Worm (Caenorhabditis elegans) whole organism, young adult: ENCODE results near the gene skr-14.

Experiments
- C06A6.2 ChIP-seq: fragments of 200-800 bp; sonication (Bioruptor generic); conservative IDR thresholded peaks from 2 replicates; pipeline ENCODE4 v1.3.6; 2022; ENCODE audit warnings: missing genetic modification characterization, missing compliant biosample characterization
- F33H1.4 ChIP-seq: fragments of 200-800 bp; sonication (Bioruptor generic); IDR thresholded peaks from 2 replicates; pipeline ENCODE4 v1.3.6; 2022; ENCODE audit warnings: missing genetic modification reagents, missing genetic modification characterization, missing compliant biosample characterization
- F37B4.10 ChIP-seq: fragments of 200-800 bp; sonication (Bioruptor generic); IDR thresholded peaks from 2 replicates; pipeline ENCODE4 v1.3.6; 2022; ENCODE audit warnings: missing genetic modification characterization, missing compliant biosample characterization
- T07F8.4 ChIP-seq: sonication (generic microtip); optimal IDR thresholded peaks from 2 replicates; lab custom pipeline; 2016; ENCODE audit warnings: mild to moderate bottlenecking, missing genetic modification characterization, moderate library complexity, missing compliant biosample characterization
- ZK185.1 ChIP-seq: sonication (generic microtip); optimal IDR thresholded peaks from 2 replicates; lab custom pipeline; 2016; ENCODE audit warnings: mild to moderate bottlenecking, missing genetic modification characterization, missing compliant biosample characterization; ENCODE audit not compliant: poor library complexity, severe bottlenecking
- akir-1 ChIP-seq: fragments of 200-800 bp; sonication (Bioruptor generic); optimal IDR thresholded peaks from 2 replicates; lab custom pipeline; 2018; ENCODE audit warnings: mild to moderate bottlenecking, missing genetic modification characterization, moderate library complexity, missing compliant biosample characterization
- ama-1 ChIP-seq, 3 experiments: fragments of 150-350 bp in 1 of 3; sonication (generic microtip) in 2 of 3; optimal IDR thresholded peaks; 2 replicates each; lab custom pipeline; 2014 to 2018; ENCODE audit warnings: missing biosample characterization in 2 of 3, missing genetic modification characterization in 2 of 3, missing genetic modification reagents in 2 of 3
- attf-3 ChIP-seq: fragments of 200-800 bp; sonication (Bioruptor generic); conservative IDR thresholded peaks from 2 replicates; pipeline ENCODE4 v1.3.6; 2022; ENCODE audit warnings: missing genetic modification reagents, missing genetic modification characterization, missing compliant biosample characterization
- cebp-2 ChIP-seq: fragments of 200-800 bp; sonication (Bioruptor generic); IDR thresholded peaks from 2 replicates; pipeline ENCODE4 v1.3.6; 2022; ENCODE audit warnings: missing genetic modification characterization, missing compliant biosample characterization
- ceh-58 ChIP-seq: fragments of 200-800 bp; sonication (Bioruptor generic); IDR thresholded peaks from 2 replicates; pipeline ENCODE4 v1.3.6; 2022; ENCODE audit warnings: missing genetic modification characterization, missing compliant biosample characterization
- ceh-79 ChIP-seq: sonication (generic microtip); optimal IDR thresholded peaks from 2 replicates; lab custom pipeline; 2017; ENCODE audit warnings: mild to moderate bottlenecking, missing genetic modification characterization, missing compliant biosample characterization
- egl-18 ChIP-seq: fragments of 200-800 bp; sonication (Bioruptor generic); IDR thresholded peaks from 2 replicates; pipeline ENCODE4 v1.3.6; 2022; ENCODE audit warnings: missing genetic modification reagents, missing genetic modification characterization, missing compliant biosample characterization
- egrh-3 ChIP-seq: fragments of 200-800 bp; sonication (Bioruptor generic); IDR thresholded peaks from 2 replicates; pipeline ENCODE4 v1.3.6; 2022; ENCODE audit warnings: missing genetic modification reagents, missing genetic modification characterization, missing compliant biosample characterization
- ekl-4 ChIP-seq: fragments of 200-800 bp; sonication (Bioruptor generic); IDR thresholded peaks from 2 replicates; pipeline ENCODE4 v1.3.6; 2022; ENCODE audit warnings: missing genetic modification reagents, missing genetic modification characterization, missing compliant biosample characterization
- fkh-3 ChIP-seq: sonication (generic microtip); optimal IDR thresholded peaks from 2 replicates; lab custom pipeline; 2016; ENCODE audit warnings: mild to moderate bottlenecking, missing genetic modification characterization, missing compliant biosample characterization
- hlh-12 ChIP-seq: sonication (generic microtip); optimal IDR thresholded peaks from 2 replicates; lab custom pipeline; 2016; ENCODE audit warnings: missing genetic modification characterization, missing compliant biosample characterization
- hmg-20 ChIP-seq: fragments of 200-800 bp; sonication (Bioruptor generic); IDR thresholded peaks from 2 replicates; pipeline ENCODE4 v1.3.6; 2022; ENCODE audit warnings: missing genetic modification reagents, missing genetic modification characterization, missing compliant biosample characterization
- hrde-1 ChIP-seq: sonication (generic microtip); optimal IDR thresholded peaks from 2 replicates; lab custom pipeline; 2016; ENCODE audit warnings: missing genetic modification characterization, mild to moderate bottlenecking, missing compliant biosample characterization, moderate library complexity, missing genotype, missing genetic modification reagents, borderline replicate concordance
- lin-40 ChIP-seq: sonication (generic microtip); optimal IDR thresholded peaks from 2 replicates; lab custom pipeline; 2016; ENCODE audit warnings: missing genetic modification characterization, mild to moderate bottlenecking, missing compliant biosample characterization, missing genotype, missing genetic modification reagents
- lin-54 ChIP-seq: fragments of 200-800 bp; sonication (Bioruptor generic); optimal IDR thresholded peaks from 2 replicates; lab custom pipeline; 2018; ENCODE audit warnings: mild to moderate bottlenecking, missing genetic modification characterization, missing compliant biosample characterization
- lsy-27 ChIP-seq: sonication (generic microtip); optimal IDR thresholded peaks from 2 replicates; lab custom pipeline; 2017; ENCODE audit warnings: missing genetic modification characterization, mild to moderate bottlenecking, missing compliant biosample characterization, antibody characterized with exemption, missing genotype, borderline replicate concordance; ENCODE audit not compliant: insufficient read depth
- madf-3 ChIP-seq: fragments of 200-800 bp; sonication (Bioruptor generic); IDR thresholded peaks from 2 replicates; pipeline ENCODE4 v1.3.6; 2022; ENCODE audit warnings: missing genetic modification reagents, missing genetic modification characterization, missing compliant biosample characterization
- mel-28 ChIP-seq: sonication (generic microtip); optimal IDR thresholded peaks from 2 replicates; lab custom pipeline; 2016; ENCODE audit warnings: borderline replicate concordance, mild to moderate bottlenecking, missing genetic modification characterization, missing compliant biosample characterization
- nhr-80 ChIP-seq: sonication (generic microtip); optimal IDR thresholded peaks from 2 replicates; lab custom pipeline; 2016; ENCODE audit warnings: missing genetic modification characterization, missing compliant biosample characterization
- repo-1 ChIP-seq: sonication (generic microtip); optimal IDR thresholded peaks from 2 replicates; lab custom pipeline; 2017; ENCODE audit warnings: mild to moderate bottlenecking, missing genetic modification characterization, missing compliant biosample characterization
- sdz-38 ChIP-seq: sonication (generic microtip); optimal IDR thresholded peaks from 2 replicates; lab custom pipeline; 2016; ENCODE audit warnings: missing genotype, missing genetic modification characterization, missing compliant biosample characterization
- sea-2 ChIP-seq: fragments of 200-800 bp; sonication (Bioruptor generic); IDR thresholded peaks from 2 replicates; pipeline ENCODE4 v1.3.6; 2022; ENCODE audit warnings: missing genetic modification characterization, missing compliant biosample characterization
- snpc-4 ChIP-seq, 5 experiments: fragments of 150-350 bp in 1 of 5; sonication (generic microtip) in 4 of 5; optimal IDR thresholded peaks; 2 replicates each; lab custom pipeline; 2014 to 2018; ENCODE audit warnings: missing genetic modification characterization in 5 of 5, missing biosample characterization in 3 of 5, antibody characterized with exemption in 2 of 5, mild to moderate bottlenecking in 2 of 5, missing compliant biosample characterization in 2 of 5, missing genotype in 2 of 5, moderate library complexity in 2 of 5, missing genetic modification reagents in 1 of 5
- somi-1 ChIP-seq: fragments of 200-800 bp; sonication (Bioruptor generic); optimal IDR thresholded peaks from 2 replicates; lab custom pipeline; 2018; ENCODE audit warnings: mild to moderate bottlenecking, missing genetic modification characterization, missing compliant biosample characterization
- tbx-9 ChIP-seq: sonication (generic microtip); optimal IDR thresholded peaks from 2 replicates; lab custom pipeline; 2016; ENCODE audit warnings: borderline replicate concordance, missing genetic modification characterization, inconsistent platforms, missing compliant biosample characterization
- unc-62 ChIP-seq: fragments of 150-350 bp; optimal IDR thresholded peaks from 2 replicates; lab custom pipeline; 2014; ENCODE audit warnings: missing biosample characterization, missing genetic modification reagents, missing genetic modification characterization
- zfh-2 ChIP-seq: fragments of 200-800 bp; sonication (Bioruptor generic); conservative IDR thresholded peaks from 2 replicates; pipeline ENCODE4 v1.3.6; 2022; ENCODE audit warnings: missing genetic modification reagents, missing genetic modification characterization, missing compliant biosample characterization
- ztf-25 ChIP-seq: fragments of 200-800 bp; sonication (Bioruptor generic); IDR thresholded peaks from 2 replicates; pipeline ENCODE4 v1.3.6; 2022; ENCODE audit warnings: missing genetic modification reagents, missing genetic modification characterization, missing compliant biosample characterization

Gene skr-14

DNA sequence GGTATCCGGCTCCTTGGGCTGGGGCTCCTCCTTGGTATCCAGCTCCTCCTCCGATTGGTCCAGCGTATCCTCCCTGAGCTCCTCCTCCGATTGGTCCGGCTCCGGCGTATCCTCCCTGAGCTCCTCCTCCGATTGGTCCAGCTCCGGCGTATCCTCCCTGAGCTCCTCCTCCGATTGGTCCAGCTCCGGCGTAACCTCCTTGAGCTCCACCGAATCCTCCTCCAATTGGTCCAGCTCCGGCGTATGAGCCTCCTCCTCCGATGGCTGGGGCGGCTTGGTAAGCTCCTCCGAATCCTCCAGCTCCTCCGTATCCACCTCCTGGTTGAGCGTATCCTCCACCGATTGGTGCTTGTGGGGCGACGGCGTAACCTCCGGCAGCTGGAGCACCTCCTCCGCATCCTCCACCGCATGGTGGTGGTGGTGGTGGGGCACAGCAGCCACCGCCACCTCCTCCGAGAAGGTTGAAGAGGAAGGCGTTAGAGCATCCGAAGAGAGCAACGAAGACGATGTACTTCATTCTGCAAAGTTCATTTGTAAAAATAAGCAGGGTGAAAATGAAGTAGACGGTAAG is 14.1 kb upstream of the skr-14 start, which contains the start of gene Y47D7A.13:
Gene Y47D7A.13, minus strand, starts transcription at position 517 of the 571 bp plus-strand sequence.
- TF ChIP-seq snpc-4 (GFP tag; optimal IDR thresholded peaks at IDR 0.05; lab: Kevin White, UChicago): no peak
- no peak for TF ChIP-seq snpc-4 (tag; optimal IDR thresholded peaks at IDR 0.05; lab: Kevin White, UChicago)
- TF ChIP-seq hmg-20 (GFP tag; lab: Robert Waterston, UW): no peak
- TF ChIP-seq ekl-4 (GFP tag; lab: Robert Waterston, UW): no peak
- no peak for TF ChIP-seq repo-1 (tag; lab: Kevin White, UChicago)
- no peak for TF ChIP-seq hrde-1 (tag; lab: Kevin White, UChicago)
- peak; percentile 22 for TF ChIP-seq ceh-79
- no peak for TF ChIP-seq ceh-58 (GFP tag; lab: Robert Waterston, UW)
- 0 out of 2 replicates have a peak, but pooled peaks have one; percentile 24 for TF ChIP-seq F33H1.4 (GFP tag; lab: Robert Waterston, UW)
- TF ChIP-seq lsy-27 (tag; lab: Kevin White, UChicago): no peak
- no peak for TF ChIP-seq ama-1 (optimal IDR thresholded peaks at IDR 0.05; lab: Kevin White, UChicago)
- TF ChIP-seq ama-1 (GFP tag; optimal IDR thresholded peaks at IDR 0.05; lab: Kevin White, UChicago): no peak
- no peak for TF ChIP-seq T07F8.4 (tag; lab: Kevin White, UChicago)
- TF ChIP-seq sea-2 (GFP tag; lab: Robert Waterston, UW): no peak
- peak; percentile 70 for TF ChIP-seq zfh-2 (GFP tag; lab: Robert Waterston, UW)
- TF ChIP-seq cebp-2 (GFP tag; lab: Robert Waterston, UW): no peak
- TF ChIP-seq ZK185.1 (tag; lab: Kevin White, UChicago): no peak
- no peak for TF ChIP-seq tbx-9 (tag; lab: Kevin White, UChicago)
- TF ChIP-seq C06A6.2: no peak
- TF ChIP-seq egrh-3: peak; percentile 93

DNA sequence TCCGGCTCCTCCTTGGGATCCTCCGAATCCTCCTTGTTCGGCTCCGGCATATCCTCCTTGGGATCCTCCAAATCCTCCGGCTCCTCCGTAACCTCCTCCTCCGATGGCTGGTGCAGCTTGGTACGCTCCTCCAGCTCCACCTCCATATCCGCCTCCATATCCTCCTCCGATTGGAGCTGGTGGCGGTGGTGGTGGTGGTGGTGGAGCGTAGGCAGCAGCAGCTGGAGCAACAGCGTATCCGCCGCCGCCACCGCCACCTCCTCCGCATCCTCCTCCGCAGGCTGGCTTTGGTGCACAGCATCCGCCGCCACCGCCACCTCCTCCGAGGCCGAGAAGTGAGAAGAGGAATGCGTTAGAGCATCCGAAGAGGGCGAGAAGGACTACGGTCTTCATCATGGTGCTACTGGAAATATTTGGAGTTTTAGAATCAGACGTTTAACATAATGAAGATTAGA is 11.4 kb upstream of the skr-14 start, which contains the start of gene Y47D7A.15:
Gene Y47D7A.15, minus strand, starts transcription at position 405 of the 455 bp plus-strand sequence.
- TF ChIP-seq zfh-2 (GFP tag; lab: Robert Waterston, UW) (peak; percentile 85), F37B4.10 (GFP tag; lab: Robert Waterston, UW) (0 out of 2 replicates have a peak, but pooled peaks have one; percentile 28), madf-3 (peak; percentile 64; the same call in 1 of the 2 replicates), egl-18 (GFP tag; lab: Robert Waterston, UW) (no peak), akir-1 (GFP tag; lab: Kevin White, UChicago) (no peak), egrh-3 (peak; percentile 95), somi-1 (GFP tag; lab: Kevin White, UChicago) (no peak), lin-40 (no peak), ztf-25 (GFP tag; lab: Robert Waterston, UW) (0 out of 2 replicates have a peak, but pooled peaks have one; percentile 49), sdz-38 (no peak)

DNA sequence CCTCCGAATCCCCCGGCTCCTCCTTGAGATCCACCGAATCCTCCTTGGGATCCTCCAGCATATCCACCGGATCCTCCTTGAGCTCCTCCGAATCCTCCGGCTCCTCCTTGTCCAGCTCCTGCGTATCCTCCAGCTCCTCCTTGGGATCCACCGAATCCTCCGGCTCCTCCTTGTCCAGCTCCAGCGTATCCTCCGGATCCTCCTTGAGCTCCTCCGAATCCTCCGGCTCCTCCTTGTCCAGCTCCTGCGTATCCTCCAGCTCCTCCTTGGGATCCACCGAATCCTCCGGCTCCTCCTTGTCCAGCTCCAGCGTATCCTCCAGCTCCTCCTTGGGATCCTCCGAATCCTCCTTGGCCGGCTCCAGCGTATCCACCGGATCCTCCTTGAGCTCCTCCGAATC is 10.8 kb upstream of the skr-14 start:
- TF ChIP-seq egrh-3: peak; percentile 93
- TF ChIP-seq zfh-2 (GFP tag; lab: Robert Waterston, UW): peak; percentile 55

DNA sequence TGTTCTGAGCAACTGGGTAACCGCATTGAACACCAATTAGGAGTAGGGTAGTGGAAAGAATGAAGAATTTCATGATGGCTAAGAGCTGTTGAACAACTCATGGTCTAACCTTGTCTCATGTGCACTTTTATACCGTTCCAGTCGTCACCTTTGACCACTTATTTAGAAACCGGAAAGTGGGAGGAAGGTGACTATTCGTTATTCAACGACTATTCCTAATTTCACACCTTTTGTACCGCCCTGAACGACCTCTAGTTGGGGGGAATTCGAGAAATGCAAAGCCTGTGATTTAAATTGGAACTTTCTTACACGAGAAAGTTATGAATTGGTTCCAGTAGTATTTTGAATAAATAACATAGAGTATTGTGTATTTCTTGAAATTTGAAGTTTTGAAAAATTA is 8.2 kb upstream of the skr-14 start, which contains the start of gene Y47D7A.12:
Gene Y47D7A.12, minus strand, starts transcription at position 101 of the 400 bp plus-strand sequence.
- TF ChIP-seq madf-3 (no peak), ZK185.1 (tag; lab: Kevin White, UChicago) (no peak), nhr-80 (tag; lab: Kevin White, UChicago) (no peak), fkh-3 (tag; lab: Kevin White, UChicago) (no peak), attf-3 (GFP tag; lab: Robert Waterston, UW) (no peak), unc-62 (GFP tag; lab: Kevin White, UChicago) (no peak), lin-54 (GFP tag; lab: Kevin White, UChicago) (no peak), mel-28 (tag; lab: Kevin White, UChicago) (no peak), hlh-12 (no peak)
